Worm (Caenorhabditis elegans) whole organism, L4 larva: Measurements from ENCODE around the gene dgtr-1.

Source experiments
- Y5F2A.4 ChIP-seq: fragments of 200-800 bp; sonication (Bioruptor generic); optimal IDR thresholded peaks from 2 replicates; lab custom pipeline; 2018; ENCODE audit warnings: mild to moderate bottlenecking, missing genetic modification characterization, missing compliant biosample characterization
- ZK546.5 ChIP-seq, 2 experiments: sonication (generic microtip); optimal IDR thresholded peaks; 2 replicates each; lab custom pipeline; 2017; ENCODE audit warnings: missing biosample characterization in 2 of 2, missing genetic modification characterization in 2 of 2
- attf-4 ChIP-seq: sonication (generic microtip); optimal IDR thresholded peaks from 3 replicates; lab custom pipeline; 2017; ENCODE audit warnings: missing biosample characterization, missing genetic modification characterization
- ceh-32 ChIP-seq: sonication (generic microtip); optimal IDR thresholded peaks from 2 replicates; lab custom pipeline; 2016; ENCODE audit warnings: mild to moderate bottlenecking, missing genetic modification characterization, missing compliant biosample characterization; ENCODE audit not compliant: poor library complexity
- ces-1 ChIP-seq: fragments of 150-350 bp; sonication (generic microtip); optimal IDR thresholded peaks from 4 replicates; lab custom pipeline; 2014; ENCODE audit warnings: missing biosample characterization, missing genetic modification reagents, missing genetic modification characterization
- cey-2 ChIP-seq: sonication (generic microtip); optimal IDR thresholded peaks from 3 replicates; lab custom pipeline; 2017; ENCODE audit warnings: missing genetic modification characterization, mild to moderate bottlenecking, missing compliant biosample characterization, antibody characterized with exemption, borderline replicate concordance; ENCODE audit not compliant: insufficient read depth
- daf-16 ChIP-seq, 3 experiments: sonication (generic microtip); optimal IDR thresholded peaks; 2 replicates each; lab custom pipeline; 2016 to 2017; ENCODE audit warnings: missing genetic modification characterization in 3 of 3, missing genetic modification reagents in 3 of 3, mild to moderate bottlenecking in 2 of 3, missing compliant biosample characterization in 2 of 3, missing biosample characterization in 1 of 3, moderate library complexity in 1 of 3
- daf-19 ChIP-seq: fragments of 200-800 bp; sonication (Bioruptor generic); conservative IDR thresholded peaks from 2 replicates; pipeline ENCODE4 v1.3.6; 2022; ENCODE audit warnings: missing genetic modification characterization, missing compliant biosample characterization
- daf-8 ChIP-seq: fragments of 200-800 bp; sonication (Bioruptor generic); IDR thresholded peaks from 2 replicates; pipeline ENCODE4 v1.3.6; 2022; ENCODE audit warnings: missing genetic modification characterization, missing compliant biosample characterization
- dmd-6 ChIP-seq: fragments of 200-800 bp; sonication (Bioruptor generic); IDR thresholded peaks from 2 replicates; pipeline ENCODE4 v1.3.6; 2022; ENCODE audit warnings: missing genetic modification reagents, missing genetic modification characterization, missing compliant biosample characterization
- dpl-1 ChIP-seq: fragments of 150-350 bp; optimal IDR thresholded peaks from 2 replicates; lab custom pipeline; 2014; ENCODE audit warnings: missing biosample characterization, missing genetic modification reagents, missing genetic modification characterization
- dve-1 ChIP-seq: sonication (generic microtip); optimal IDR thresholded peaks from 2 replicates; lab custom pipeline; 2017; ENCODE audit warnings: antibody characterized with exemption, mild to moderate bottlenecking, missing genetic modification characterization, missing compliant biosample characterization; ENCODE audit not compliant: insufficient read depth
- hlh-11 ChIP-seq: fragments of 200-800 bp; sonication (Bioruptor generic); optimal IDR thresholded peaks from 2 replicates; lab custom pipeline; 2018; ENCODE audit warnings: mild to moderate bottlenecking, missing genetic modification characterization, missing compliant biosample characterization
- hlh-30 ChIP-seq: sonication (generic microtip); optimal IDR thresholded peaks from 2 replicates; lab custom pipeline; 2017; ENCODE audit warnings: antibody characterized with exemption, mild to moderate bottlenecking, missing genetic modification characterization, missing compliant biosample characterization; ENCODE audit not compliant: insufficient read depth
- lim-7 ChIP-seq: fragments of 200-800 bp; sonication (Bioruptor generic); IDR thresholded peaks from 2 replicates; pipeline ENCODE4 v1.3.6; 2022; ENCODE audit warnings: missing genetic modification characterization, missing compliant biosample characterization
- lin-1 ChIP-seq: fragments of 200-800 bp; sonication (Bioruptor generic); IDR thresholded peaks from 2 replicates; pipeline ENCODE4 v1.3.6; 2022; ENCODE audit warnings: missing genetic modification reagents, missing genetic modification characterization, missing compliant biosample characterization
- lin-13 ChIP-seq: fragments of 150-350 bp; optimal IDR thresholded peaks from 2 replicates; lab custom pipeline; 2014; ENCODE audit warnings: missing biosample characterization, missing genetic modification reagents, missing genetic modification characterization
- lin-29 ChIP-seq: fragments of 200-800 bp; sonication (Bioruptor generic); IDR thresholded peaks from 2 replicates; pipeline ENCODE4 v1.3.6; 2022; ENCODE audit warnings: missing genetic modification reagents, missing genetic modification characterization, missing compliant biosample characterization
- lin-39 ChIP-seq: fragments of 150-350 bp; optimal IDR thresholded peaks from 2 replicates; lab custom pipeline; 2014; ENCODE audit warnings: missing biosample characterization, missing genetic modification reagents, missing genetic modification characterization
- lsy-2 ChIP-seq, 2 experiments: fragments of 150-350 bp in 1 of 2; sonication (generic microtip) in 1 of 2; optimal IDR thresholded peaks; 2 replicates each; lab custom pipeline; 2014 to 2017; ENCODE audit warnings: missing biosample characterization in 2 of 2, missing genetic modification characterization in 2 of 2
- mdl-1 ChIP-seq, 2 experiments: fragments of 150-350 bp in 1 of 2; sonication (generic microtip) in 1 of 2; optimal IDR thresholded peaks; 2 replicates each; lab custom pipeline; 2014 to 2017; ENCODE audit warnings: missing biosample characterization in 2 of 2, missing genetic modification characterization in 2 of 2
- mep-1 ChIP-seq: fragments of 150-350 bp; sonication (generic microtip); optimal IDR thresholded peaks from 3 replicates; lab custom pipeline; 2014; ENCODE audit warnings: missing biosample characterization, missing genetic modification characterization
- nhr-102 ChIP-seq: sonication (generic microtip); optimal IDR thresholded peaks from 2 replicates; lab custom pipeline; 2016; ENCODE audit warnings: mild to moderate bottlenecking, missing genetic modification characterization, moderate library complexity, missing compliant biosample characterization
- nhr-111 ChIP-seq: fragments of 200-800 bp; sonication (Bioruptor generic); optimal IDR thresholded peaks from 2 replicates; lab custom pipeline; 2018; ENCODE audit warnings: mild to moderate bottlenecking, missing genetic modification characterization, missing compliant biosample characterization
- nhr-28 ChIP-seq: fragments of 150-350 bp; optimal IDR thresholded peaks from 2 replicates; lab custom pipeline; 2014; ENCODE audit warnings: missing biosample characterization, missing genetic modification characterization
- pha-4 ChIP-seq, 2 experiments: fragments of 150-350 bp in 1 of 2; fragments of 200-800 bp in 1 of 2; sonication (Bioruptor generic) in 1 of 2; IDR thresholded peaks in 1 of 2; optimal IDR thresholded peaks in 1 of 2; 2 replicates each; pipeline versions ENCODE4 v1.3.6 to Lab custom; 2014 to 2022; ENCODE audit warnings: missing genetic modification characterization in 2 of 2, missing genetic modification reagents in 2 of 2, missing biosample characterization in 1 of 2, missing compliant biosample characterization in 1 of 2
- php-3 ChIP-seq: fragments of 200-800 bp; sonication (Bioruptor generic); IDR thresholded peaks from 2 replicates; pipeline ENCODE4 v1.3.6; 2022; ENCODE audit warnings: missing genetic modification reagents, missing genetic modification characterization, missing compliant biosample characterization
- pqm-1 ChIP-seq: sonication (generic microtip); optimal IDR thresholded peaks from 2 replicates; lab custom pipeline; 2017; ENCODE audit warnings: missing biosample characterization, missing genetic modification characterization
- saeg-2 ChIP-seq: fragments of 200-800 bp; sonication (Bioruptor generic); IDR thresholded peaks from 2 replicates; pipeline ENCODE4 v1.3.6; 2022; ENCODE audit warnings: missing genetic modification reagents, missing genetic modification characterization, missing compliant biosample characterization
- snpc-4 ChIP-seq: fragments of 150-350 bp; optimal IDR thresholded peaks from 2 replicates; lab custom pipeline; 2014; ENCODE audit warnings: missing biosample characterization, missing genetic modification characterization
- unc-62 ChIP-seq, 3 experiments: fragments of 150-350 bp in 1 of 3; sonication (generic microtip); optimal IDR thresholded peaks in 2 of 3; peaks in 1 of 3; 1 replicate in 1 of 3; 2 replicates in 2 of 3; lab custom pipeline; 2014 to 2017; ENCODE audit warnings: missing biosample characterization in 3 of 3, missing genetic modification characterization in 3 of 3, missing genetic modification reagents in 3 of 3, missing genotype in 1 of 3

The dgtr-1 gene

DNA sequence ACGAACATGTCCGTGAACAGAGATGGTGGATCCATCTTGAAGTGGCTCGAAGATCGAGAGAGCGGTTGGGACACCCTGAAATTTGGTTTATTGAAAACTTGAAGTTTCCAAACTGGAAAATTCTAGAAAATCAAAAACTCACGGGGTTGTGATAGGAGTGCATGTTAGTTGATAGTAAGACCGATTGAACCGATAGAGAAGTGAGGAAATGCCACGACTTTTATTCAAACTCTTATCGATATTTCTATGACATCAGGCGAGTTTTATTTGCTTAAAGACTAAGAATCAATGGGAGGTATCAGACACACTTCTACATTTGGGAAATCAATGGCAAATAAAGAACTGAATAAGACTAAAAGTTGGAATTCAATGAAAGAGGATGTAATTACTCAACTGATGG is 8.1 kb upstream of the dgtr-1 start, which contains the start of gene lec-10 (continued):
- 0 out of 2 replicates have a peak, but pooled peaks have one; percentile 11 for TF ChIP-seq php-3 (GFP tag; lab: Robert Waterston, UW)
- TF ChIP-seq mep-1 (tag; lab: Kevin White, UChicago) = peak; percentile 55
- TF ChIP-seq mdl-1 (tag; optimal IDR thresholded peaks at IDR 0.05; lab: Kevin White, UChicago) = peak in 1 of 2 experiments; percentile 17
- TF ChIP-seq nhr-28 (tag; lab: Kevin White, UChicago) = peak; percentile 80
- no peak for TF ChIP-seq dpl-1 (GFP tag; lab: Kevin White, UChicago)
- TF ChIP-seq lin-13 = peak; percentile 6
- no peak for TF ChIP-seq ZK546.5 (tag; optimal IDR thresholded peaks at IDR 0.05; lab: Kevin White, UChicago)
- no peak for TF ChIP-seq nhr-111 (GFP tag; lab: Kevin White, UChicago)

DNA sequence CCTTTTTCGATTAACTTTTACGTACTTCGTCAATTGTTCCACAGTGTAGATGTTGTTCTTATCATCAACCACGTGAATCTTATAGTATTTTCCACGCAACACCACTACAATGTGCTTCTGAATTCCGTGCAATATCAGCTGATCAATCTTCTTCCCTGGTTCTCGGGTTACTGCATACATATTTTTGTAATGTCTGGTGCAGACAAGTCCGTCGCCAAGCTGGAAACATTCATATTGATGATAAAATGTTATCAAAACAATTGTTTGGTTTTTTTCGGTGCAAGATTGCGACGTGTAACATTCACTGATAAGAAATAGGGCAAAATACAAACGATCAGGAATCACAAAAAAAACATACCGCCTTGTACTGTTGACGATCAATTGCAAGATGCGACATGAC is 4.4 kb upstream of the dgtr-1 start:
- TF ChIP-seq dmd-6 (GFP tag; lab: Robert Waterston, UW) (peak; percentile 62), hlh-30 (tag; lab: Kevin White, UChicago) (peak; percentile 48), dve-1 (peak; percentile 12), daf-16 (GFP tag; optimal IDR thresholded peaks at IDR 0.05; lab: Kevin White, UChicago) (no peak), daf-16 (tag; optimal IDR thresholded peaks at IDR 0.05; lab: Kevin White, UChicago) (peak; percentile 59), unc-62 (GFP tag; optimal IDR thresholded peaks at IDR 0.05 in 1 of 2; lab: Kevin White, UChicago) (peak in 1 of 2 experiments; percentile 96), unc-62 (tag; optimal IDR thresholded peaks at IDR 0.05; lab: Kevin White, UChicago) (no peak), daf-19 (GFP tag; lab: Robert Waterston, UW) (no peak), nhr-28 (tag; lab: Kevin White, UChicago) (peak; percentile 34), pqm-1 (tag; lab: Kevin White, UChicago) (peak; percentile 13), hlh-11 (peak; percentile 58), cey-2 (tag; lab: Kevin White, UChicago) (no peak), lin-1 (GFP tag; lab: Robert Waterston, UW) (no peak), mdl-1 (tag; optimal IDR thresholded peaks at IDR 0.05; lab: Kevin White, UChicago) (peak in 1 of 2 experiments; percentile 8), Y5F2A.4 (GFP tag; lab: Kevin White, UChicago) (no peak)

DNA sequence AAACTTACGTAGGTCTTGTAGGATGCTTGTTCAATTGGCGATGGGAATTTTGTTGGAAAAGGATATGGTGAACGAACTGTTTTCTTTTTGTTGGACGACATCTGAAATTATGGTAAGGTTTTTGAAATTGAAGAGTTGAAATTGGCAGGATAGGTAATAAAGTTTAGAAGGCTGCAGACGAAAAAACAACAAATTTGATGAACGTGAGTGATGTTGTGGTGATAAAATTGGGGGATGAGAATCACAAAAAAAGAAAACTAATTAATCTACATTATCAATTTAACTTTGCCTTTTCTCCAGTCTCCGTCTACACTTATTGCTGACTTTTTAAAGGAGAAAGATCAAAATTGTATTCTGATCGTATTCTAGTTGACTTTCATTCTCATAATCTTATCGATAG is 3.1 kb upstream of the dgtr-1 start, which contains the start of gene cpt-6:
TSS of gene cpt-6 (minus strand) at position 101 of the 400 bp plus-strand sequence.
- TF ChIP-seq ces-1 (GFP tag; lab: Kevin White, UChicago) (no peak), pha-4 (GFP tag; IDR thresholded peaks at IDR 0.05; lab: Robert Waterston, UW) (no peak), pha-4 (tag; optimal IDR thresholded peaks at IDR 0.05; lab: Kevin White, UChicago) (no peak), attf-4 (tag; lab: Kevin White, UChicago) (no peak), ceh-32 (no peak), lin-29 (GFP tag; lab: Robert Waterston, UW) (no peak), lin-39 (tag; lab: Kevin White, UChicago) (no peak), daf-8 (GFP tag; lab: Robert Waterston, UW) (no peak), lim-7 (GFP tag; lab: Robert Waterston, UW) (no peak), saeg-2 (no peak), snpc-4 (tag; lab: Kevin White, UChicago) (no peak), lsy-2 (tag; optimal IDR thresholded peaks at IDR 0.05; lab: Kevin White, UChicago) (no peak)

DNA sequence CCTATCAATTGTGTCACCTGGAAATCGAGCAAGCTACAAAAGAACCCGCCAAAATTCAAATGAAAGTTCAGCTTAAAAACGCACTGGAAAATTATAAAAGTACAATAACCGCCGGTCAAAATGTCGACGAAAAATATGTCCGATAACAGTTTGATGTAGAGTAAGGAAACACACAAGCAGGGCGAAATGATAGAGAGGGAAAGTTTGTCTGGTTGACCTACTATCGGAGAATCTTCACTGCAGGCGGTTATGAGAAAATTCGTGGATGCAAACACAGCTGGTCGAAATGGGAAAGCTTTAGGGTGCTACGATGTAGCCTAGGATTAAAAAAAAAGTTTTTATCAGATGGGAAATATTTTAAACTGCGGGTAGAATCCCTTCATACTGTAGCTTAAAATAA is 1.6 kb upstream of the dgtr-1 start:
- TF ChIP-seq daf-16 (GFP tag; optimal IDR thresholded peaks at IDR 0.05; lab: Kevin White, UChicago) (no peak), daf-16 (tag; optimal IDR thresholded peaks at IDR 0.05; lab: Kevin White, UChicago) (peak; percentile 8), hlh-11 (peak; percentile 2), nhr-102 (tag; lab: Kevin White, UChicago) (no peak), snpc-4 (tag; lab: Kevin White, UChicago) (no peak), nhr-28 (tag; lab: Kevin White, UChicago) (peak; percentile 7)
